Worm (Caenorhabditis elegans) whole organism, L1 larva: ENCODE measurements around the gene prdx-2.

Experiments
- C04F5.9 ChIP-seq: sonication (generic microtip); optimal IDR thresholded peaks from 2 replicates; lab custom pipeline; 2016; ENCODE audit warnings: missing genetic modification characterization, missing compliant biosample characterization
- C16A3.4 ChIP-seq: fragments of 150-350 bp; optimal IDR thresholded peaks from 2 replicates; lab custom pipeline; 2014; ENCODE audit warnings: missing biosample characterization, missing genetic modification characterization
- C34B4.2 ChIP-seq: sonication (generic microtip); optimal IDR thresholded peaks from 2 replicates; lab custom pipeline; 2017; ENCODE audit warnings: mild to moderate bottlenecking, missing genetic modification characterization, missing compliant biosample characterization
- aha-1 ChIP-seq: fragments of 150-350 bp; optimal IDR thresholded peaks from 2 replicates; lab custom pipeline; 2014; ENCODE audit warnings: missing biosample characterization, missing genetic modification characterization
- ama-1 ChIP-seq: fragments of 150-350 bp; optimal IDR thresholded peaks from 2 replicates; lab custom pipeline; 2014
- blmp-1 ChIP-seq: fragments of 150-350 bp; optimal IDR thresholded peaks from 2 replicates; lab custom pipeline; 2014; ENCODE audit warnings: missing biosample characterization, missing genetic modification characterization
- ceh-8 ChIP-seq: fragments of 200-800 bp; sonication (Bioruptor generic); optimal IDR thresholded peaks from 2 replicates; lab custom pipeline; 2018; ENCODE audit warnings: mild to moderate bottlenecking, missing genetic modification characterization, moderate library complexity, missing compliant biosample characterization
- ceh-90 ChIP-seq: sonication (generic microtip); optimal IDR thresholded peaks from 2 replicates; lab custom pipeline; 2016; ENCODE audit warnings: missing genetic modification characterization, missing compliant biosample characterization
- ces-1 ChIP-seq: fragments of 150-350 bp; optimal IDR thresholded peaks from 2 replicates; lab custom pipeline; 2014; ENCODE audit warnings: missing biosample characterization, missing genetic modification reagents, missing genetic modification characterization
- efl-3 ChIP-seq: fragments of 200-800 bp; sonication (Bioruptor generic); optimal IDR thresholded peaks from 2 replicates; lab custom pipeline; 2018; ENCODE audit warnings: mild to moderate bottlenecking, missing genetic modification characterization, missing compliant biosample characterization
- egl-13 ChIP-seq: sonication (generic microtip); optimal IDR thresholded peaks from 2 replicates; lab custom pipeline; 2016; ENCODE audit warnings: missing genotype, missing genetic modification reagents, missing genetic modification characterization, missing compliant biosample characterization
- fkh-10 ChIP-seq: sonication (generic microtip); optimal IDR thresholded peaks from 2 replicates; lab custom pipeline; 2017; ENCODE audit warnings: missing biosample characterization, missing genetic modification reagents, missing genetic modification characterization
- fkh-4 ChIP-seq: sonication (generic microtip); optimal IDR thresholded peaks from 2 replicates; lab custom pipeline; 2016; ENCODE audit warnings: missing compliant biosample characterization, missing genetic modification characterization, borderline replicate concordance
- fos-1 ChIP-seq: fragments of 150-350 bp; optimal IDR thresholded peaks from 2 replicates; lab custom pipeline; 2014; ENCODE audit warnings: missing biosample characterization, missing genetic modification characterization
- grh-1 ChIP-seq: fragments of 200-800 bp; sonication (Bioruptor generic); IDR thresholded peaks from 2 replicates; pipeline ENCODE4 v1.3.6; 2022; ENCODE audit warnings: missing genetic modification reagents, missing genetic modification characterization, missing compliant biosample characterization
- hlh-17 ChIP-seq: fragments of 200-800 bp; sonication (Bioruptor generic); optimal IDR thresholded peaks from 2 replicates; lab custom pipeline; 2018; ENCODE audit warnings: missing genetic modification characterization, mild to moderate bottlenecking, missing compliant biosample characterization, moderate library complexity, borderline replicate concordance
- irx-1 ChIP-seq: sonication (generic microtip); optimal IDR thresholded peaks from 2 replicates; lab custom pipeline; 2016; ENCODE audit warnings: missing genetic modification characterization, missing compliant biosample characterization
- isw-1 ChIP-seq: fragments of 200-800 bp; sonication (Bioruptor generic); IDR thresholded peaks from 2 replicates; pipeline ENCODE4 v1.3.6; 2022; ENCODE audit warnings: missing genetic modification characterization, missing compliant biosample characterization
- jun-1 ChIP-seq: fragments of 150-350 bp; optimal IDR thresholded peaks from 2 replicates; lab custom pipeline; 2014; ENCODE audit warnings: missing biosample characterization, missing genetic modification reagents, missing genetic modification characterization
- lin-13 ChIP-seq: fragments of 150-350 bp; optimal IDR thresholded peaks from 2 replicates; lab custom pipeline; 2014; ENCODE audit warnings: missing biosample characterization, missing genetic modification reagents, missing genetic modification characterization
- lin-14 ChIP-seq: fragments of 200-800 bp; sonication (Bioruptor generic); optimal IDR thresholded peaks from 2 replicates; lab custom pipeline; 2018; ENCODE audit warnings: mild to moderate bottlenecking, missing genetic modification characterization, moderate library complexity, missing compliant biosample characterization
- lin-15B ChIP-seq: fragments of 150-350 bp; sonication (generic microtip); optimal IDR thresholded peaks from 3 replicates; lab custom pipeline; 2014; ENCODE audit warnings: missing biosample characterization, missing genetic modification characterization
- lsy-2 ChIP-seq, 2 experiments: fragments of 150-350 bp; optimal IDR thresholded peaks; 2 replicates each; lab custom pipeline; 2014; ENCODE audit warnings: missing biosample characterization in 2 of 2, missing genetic modification characterization in 2 of 2
- mab-9 ChIP-seq: fragments of 200-800 bp; sonication (Bioruptor generic); IDR thresholded peaks from 2 replicates; pipeline ENCODE4 v1.3.6; 2022; ENCODE audit warnings: missing genetic modification reagents, missing genetic modification characterization, missing compliant biosample characterization
- mdl-1 ChIP-seq, 2 experiments: fragments of 150-350 bp; optimal IDR thresholded peaks; 2 replicates each; lab custom pipeline; 2014 to 2017; ENCODE audit warnings: missing biosample characterization in 2 of 2, missing genetic modification characterization in 2 of 2, inconsistent platforms in 1 of 2
- mef-2 ChIP-seq: fragments of 150-350 bp; optimal IDR thresholded peaks from 2 replicates; lab custom pipeline; 2014; ENCODE audit warnings: missing biosample characterization, missing genetic modification characterization
- mep-1 ChIP-seq: fragments of 150-350 bp; optimal IDR thresholded peaks from 2 replicates; lab custom pipeline; 2014; ENCODE audit warnings: missing biosample characterization, missing genetic modification characterization
- nhr-19 ChIP-seq: fragments of 200-800 bp; sonication (Bioruptor generic); conservative IDR thresholded peaks from 2 replicates; pipeline ENCODE4 v1.3.6; 2022; ENCODE audit warnings: missing genetic modification characterization, missing compliant biosample characterization
- nhr-20 ChIP-seq: sonication (generic microtip); optimal IDR thresholded peaks from 2 replicates; lab custom pipeline; 2016; ENCODE audit warnings: mild to moderate bottlenecking, missing genetic modification characterization, missing compliant biosample characterization
- nhr-237 ChIP-seq: fragments of 150-350 bp; optimal IDR thresholded peaks from 2 replicates; lab custom pipeline; 2014; ENCODE audit warnings: missing biosample characterization, missing genetic modification characterization
- nhr-28 ChIP-seq: fragments of 150-350 bp; optimal IDR thresholded peaks from 2 replicates; lab custom pipeline; 2014; ENCODE audit warnings: missing biosample characterization, missing genetic modification characterization
- nhr-47 ChIP-seq: sonication (generic microtip); optimal IDR thresholded peaks from 2 replicates; lab custom pipeline; 2016; ENCODE audit warnings: mild to moderate bottlenecking, missing genetic modification characterization, moderate library complexity, missing compliant biosample characterization
- nhr-71 ChIP-seq: sonication (generic microtip); optimal IDR thresholded peaks from 2 replicates; lab custom pipeline; 2016; ENCODE audit warnings: mild to moderate bottlenecking, missing genetic modification characterization, moderate library complexity, missing compliant biosample characterization
- nhr-76 ChIP-seq: sonication (generic microtip); optimal IDR thresholded peaks from 2 replicates; lab custom pipeline; 2017; ENCODE audit warnings: missing biosample characterization, missing genetic modification characterization
- nhr-85 ChIP-seq: sonication (generic microtip); peaks from one replicate; lab custom pipeline; 2016; ENCODE audit warnings: missing genetic modification characterization, inconsistent platforms, missing compliant biosample characterization
- nhr-90 ChIP-seq: sonication (generic microtip); optimal IDR thresholded peaks from 2 replicates; lab custom pipeline; 2016; ENCODE audit warnings: mild to moderate bottlenecking, missing genetic modification characterization, missing compliant biosample characterization; ENCODE audit not compliant: poor library complexity
- pax-3 ChIP-seq: fragments of 200-800 bp; sonication (Bioruptor generic); optimal IDR thresholded peaks from 2 replicates; lab custom pipeline; 2018; ENCODE audit warnings: mild to moderate bottlenecking, missing genetic modification characterization, moderate library complexity, missing compliant biosample characterization
- pqm-1 ChIP-seq: sonication (generic microtip); optimal IDR thresholded peaks from 3 replicates; lab custom pipeline; 2017; ENCODE audit warnings: missing biosample characterization, missing genetic modification characterization
- skn-1 ChIP-seq: fragments of 150-350 bp; optimal IDR thresholded peaks from 2 replicates; lab custom pipeline; 2014; ENCODE audit warnings: missing biosample characterization, missing genetic modification characterization
- snpc-4 ChIP-seq: fragments of 150-350 bp; optimal IDR thresholded peaks from 2 replicates; lab custom pipeline; 2014; ENCODE audit warnings: missing biosample characterization, missing genetic modification characterization
- snu-23 ChIP-seq: sonication (generic microtip); optimal IDR thresholded peaks from 2 replicates; lab custom pipeline; 2016; ENCODE audit warnings: missing genetic modification characterization, missing compliant biosample characterization
- sox-4 ChIP-seq: sonication (generic microtip); optimal IDR thresholded peaks from 2 replicates; lab custom pipeline; 2016; ENCODE audit warnings: missing genetic modification characterization, missing compliant biosample characterization
- sptf-1 ChIP-seq: fragments of 150-350 bp; optimal IDR thresholded peaks from 2 replicates; lab custom pipeline; 2014; ENCODE audit warnings: missing biosample characterization, missing genetic modification characterization
- swsn-7 ChIP-seq: sonication (generic microtip); optimal IDR thresholded peaks from 2 replicates; lab custom pipeline; 2016; ENCODE audit warnings: missing genetic modification characterization, missing compliant biosample characterization
- tbx-2 ChIP-seq: sonication (generic microtip); optimal IDR thresholded peaks from 2 replicates; lab custom pipeline; 2016; ENCODE audit warnings: missing genetic modification characterization, missing compliant biosample characterization
- tlp-1 ChIP-seq: fragments of 150-350 bp; optimal IDR thresholded peaks from 2 replicates; lab custom pipeline; 2014; ENCODE audit warnings: missing biosample characterization, missing genetic modification characterization
- unc-130 ChIP-seq: fragments of 150-350 bp; optimal IDR thresholded peaks from 2 replicates; lab custom pipeline; 2017; ENCODE audit warnings: missing biosample characterization, missing genetic modification characterization, inconsistent platforms
- unc-30 ChIP-seq: sonication (generic microtip); optimal IDR thresholded peaks from 2 replicates; lab custom pipeline; 2017; ENCODE audit warnings: missing biosample characterization, missing genetic modification characterization
- unc-62 ChIP-seq: fragments of 150-350 bp; optimal IDR thresholded peaks from 2 replicates; lab custom pipeline; 2014; ENCODE audit warnings: missing biosample characterization, missing genetic modification reagents, missing genetic modification characterization
- unc-86 ChIP-seq: sonication (generic microtip); optimal IDR thresholded peaks from 2 replicates; lab custom pipeline; 2016; ENCODE audit warnings: missing genetic modification characterization, missing compliant biosample characterization
- unc-98 ChIP-seq: fragments of 200-800 bp; sonication (Bioruptor generic); IDR thresholded peaks from 2 replicates; pipeline ENCODE4 v1.3.6; 2022; ENCODE audit warnings: missing genetic modification characterization, missing compliant biosample characterization
- xbp-1 ChIP-seq: sonication (generic microtip); optimal IDR thresholded peaks from 2 replicates; lab custom pipeline; 2016; ENCODE audit warnings: missing genetic modification characterization, missing compliant biosample characterization
- zag-1 ChIP-seq: fragments of 150-350 bp; optimal IDR thresholded peaks from 2 replicates; lab custom pipeline; 2014; ENCODE audit warnings: missing biosample characterization, missing genetic modification characterization
- zip-4 ChIP-seq: fragments of 200-800 bp; sonication (Bioruptor generic); optimal IDR thresholded peaks from 2 replicates; lab custom pipeline; 2018; ENCODE audit warnings: mild to moderate bottlenecking, missing genetic modification characterization, moderate library complexity, missing compliant biosample characterization

Gene prdx-2

ce11 chrII:5358137-5358745 is 19.8 kb upstream of the prdx-2 start, which contains the start of the genes F09E5.11 and bmy-1 (continued):
- TF ChIP-seq fos-1 = peak; percentile 45
- TF ChIP-seq nhr-85 (tag; lab: Kevin White, UChicago) = peak; percentile 91
- TF ChIP-seq C34B4.2 (tag; lab: Kevin White, UChicago) = no peak
- TF ChIP-seq isw-1 (GFP tag; lab: Robert Waterston, UW) = peak; percentile 87
- peak; percentile 64 for TF ChIP-seq unc-130 (tag; lab: Kevin White, UChicago)
- TF ChIP-seq C04F5.9 (tag; lab: Kevin White, UChicago) = peak; percentile 60
- no peak for TF ChIP-seq hlh-17 (GFP tag; lab: Kevin White, UChicago)
- TF ChIP-seq grh-1 = peak; percentile 66
- TF ChIP-seq aha-1 = no peak
- peak; percentile 80 to 81 for TF ChIP-seq lsy-2 (tag; optimal IDR thresholded peaks at IDR 0.05; lab: Kevin White, UChicago)
- TF ChIP-seq lin-13 = peak; percentile 86
- peak; percentile 69; the same call in 1 of the 2 replicates for TF ChIP-seq unc-98 (GFP tag; lab: Robert Waterston, UW)
- TF ChIP-seq xbp-1 (tag; lab: Kevin White, UChicago) = peak; percentile 85
- TF ChIP-seq tlp-1 = no peak
- peak in 1 of 2 experiments; percentile 26 for TF ChIP-seq mdl-1 (tag; optimal IDR thresholded peaks at IDR 0.05; lab: Kevin White, UChicago)
- peak; percentile 84 for TF ChIP-seq pax-3 (tag; lab: Kevin White, UChicago)
- TF ChIP-seq nhr-47 (tag; lab: Kevin White, UChicago) = peak; percentile 91
- peak; percentile 82 for TF ChIP-seq nhr-90 (tag; lab: Kevin White, UChicago)
- TF ChIP-seq sox-4 (tag; lab: Kevin White, UChicago) = peak; percentile 66
- TF ChIP-seq mep-1 = peak; percentile 71
- TF ChIP-seq snu-23 = peak; percentile 84
- no peak for TF ChIP-seq ces-1 (GFP tag; lab: Kevin White, UChicago)
- TF ChIP-seq egl-13 (tag; lab: Kevin White, UChicago) = peak; percentile 87
- TF ChIP-seq irx-1 (tag; lab: Kevin White, UChicago) = peak; percentile 84
- peak; percentile 88 for TF ChIP-seq lin-15B
- TF ChIP-seq ceh-90 (tag; lab: Kevin White, UChicago) = peak; percentile 85
- TF ChIP-seq snpc-4 (tag; lab: Kevin White, UChicago) = peak; percentile 60
- peak; percentile 53 for TF ChIP-seq mab-9
- peak; percentile 86 for TF ChIP-seq swsn-7
- peak; percentile 87 for TF ChIP-seq fkh-4 (tag; lab: Kevin White, UChicago)
- TF ChIP-seq zip-4 (GFP tag; lab: Kevin White, UChicago) = peak; percentile 46
- TF ChIP-seq unc-30 (tag; lab: Kevin White, UChicago) = no peak
- TF ChIP-seq jun-1 (tag; lab: Kevin White, UChicago) = peak; percentile 69
- peak; percentile 86 for TF ChIP-seq nhr-20 (tag; lab: Kevin White, UChicago)
- peak; percentile 94 for TF ChIP-seq nhr-71 (tag; lab: Kevin White, UChicago)
- no peak for TF ChIP-seq unc-62 (GFP tag; lab: Kevin White, UChicago)
- peak; percentile 84 for TF ChIP-seq skn-1 (tag; lab: Kevin White, UChicago)
- no peak for TF ChIP-seq mef-2 (tag; lab: Kevin White, UChicago)
- peak; percentile 1 for TF ChIP-seq blmp-1 (tag; lab: Kevin White, UChicago)
- TF ChIP-seq pqm-1 (tag; lab: Kevin White, UChicago) = no peak
- TF ChIP-seq unc-86 = peak; percentile 85
- TF ChIP-seq lin-14 (GFP tag; lab: Kevin White, UChicago) = peak; percentile 91
- no peak for TF ChIP-seq nhr-76 (tag; lab: Kevin White, UChicago)
- no peak for TF ChIP-seq sptf-1
- TF ChIP-seq nhr-28 = no peak
- no peak for TF ChIP-seq nhr-237 (tag; lab: Kevin White, UChicago)
- no peak for TF ChIP-seq efl-3 (GFP tag; lab: Kevin White, UChicago)
- peak; percentile 84 for TF ChIP-seq fkh-10 (GFP tag; lab: Kevin White, UChicago)
- TF ChIP-seq zag-1 (tag; lab: Kevin White, UChicago) = no peak
- peak; percentile 91 for TF ChIP-seq tbx-2
- TF ChIP-seq ceh-8 (GFP tag; lab: Kevin White, UChicago) = peak; percentile 67
- TF ChIP-seq nhr-19 (GFP tag; lab: Robert Waterston, UW) = peak; percentile 85
- TF ChIP-seq ama-1 (lab: Kevin White, UChicago) = no peak
- peak; percentile 89 for TF ChIP-seq C16A3.4
